Worm (Caenorhabditis elegans) whole organism, L2 larva: ENCODE results near the gene ZK380.6.
"Not testable (repeated sequence)": the region's sequence is repeated elsewhere in the genome, so short reads cannot be mapped to it uniquely, and the experiment has no call there.

Experiments used
- C34F6.9 ChIP-seq: fragments of 150-350 bp; optimal IDR thresholded peaks from 2 replicates; lab custom pipeline; 2014; ENCODE audit warnings: missing biosample characterization, missing genetic modification characterization
- F13H6.1 ChIP-seq: sonication (generic microtip); optimal IDR thresholded peaks from 2 replicates; lab custom pipeline; 2016; ENCODE audit warnings: missing genetic modification characterization, missing compliant biosample characterization
- R02D3.7 ChIP-seq: fragments of 150-350 bp; optimal IDR thresholded peaks from 2 replicates; lab custom pipeline; 2014; ENCODE audit warnings: missing biosample characterization, missing genetic modification characterization
- Y55F3AM.14 ChIP-seq: fragments of 200-800 bp; sonication (Bioruptor generic); optimal IDR thresholded peaks from 2 replicates; lab custom pipeline; 2018; ENCODE audit warnings: mild to moderate bottlenecking, missing genetic modification characterization, missing compliant biosample characterization
- ZK546.5 ChIP-seq: sonication (generic microtip); optimal IDR thresholded peaks from 2 replicates; lab custom pipeline; 2017; ENCODE audit warnings: missing biosample characterization, missing genetic modification characterization
- alr-1 ChIP-seq: fragments of 150-350 bp; optimal IDR thresholded peaks from 2 replicates; lab custom pipeline; 2014; ENCODE audit warnings: missing biosample characterization, missing genetic modification characterization
- ama-1 ChIP-seq: fragments of 150-350 bp; optimal IDR thresholded peaks from 2 replicates; lab custom pipeline; 2018; ENCODE audit warnings: inconsistent platforms
- blmp-1 ChIP-seq: sonication (generic microtip); optimal IDR thresholded peaks from 2 replicates; lab custom pipeline; 2017; ENCODE audit warnings: missing genetic modification characterization, mild to moderate bottlenecking, missing compliant biosample characterization, antibody characterized with exemption, moderate library complexity; ENCODE audit not compliant: insufficient read depth
- ceh-16 ChIP-seq: fragments of 150-350 bp; optimal IDR thresholded peaks from 2 replicates; lab custom pipeline; 2014; ENCODE audit warnings: missing biosample characterization, missing genetic modification characterization
- ceh-82 ChIP-seq: fragments of 150-350 bp; optimal IDR thresholded peaks from 2 replicates; lab custom pipeline; 2014; ENCODE audit warnings: missing biosample characterization, missing genetic modification characterization
- crh-2 ChIP-seq: sonication (generic microtip); optimal IDR thresholded peaks from 2 replicates; lab custom pipeline; 2017; ENCODE audit warnings: missing biosample characterization, missing genetic modification characterization
- dmd-4 ChIP-seq: sonication (generic microtip); optimal IDR thresholded peaks from 2 replicates; lab custom pipeline; 2017; ENCODE audit warnings: missing biosample characterization, missing genetic modification characterization
- egl-27 ChIP-seq: sonication (generic microtip); optimal IDR thresholded peaks from 3 replicates; lab custom pipeline; 2017; ENCODE audit warnings: missing biosample characterization, missing genetic modification reagents, missing genetic modification characterization
- elt-1 ChIP-seq: fragments of 150-350 bp; optimal IDR thresholded peaks from 2 replicates; lab custom pipeline; 2014; ENCODE audit warnings: missing biosample characterization, missing genetic modification characterization
- elt-3 ChIP-seq: sonication (generic microtip); optimal IDR thresholded peaks from 2 replicates; lab custom pipeline; 2017; ENCODE audit warnings: missing biosample characterization, missing genetic modification characterization
- lin-11 ChIP-seq: fragments of 150-350 bp; sonication (generic microtip); optimal IDR thresholded peaks from 2 replicates; lab custom pipeline; 2014; ENCODE audit warnings: missing biosample characterization, missing genetic modification characterization, inconsistent platforms, mixed read lengths
- lin-39 ChIP-seq: fragments of 150-350 bp; optimal IDR thresholded peaks from 2 replicates; lab custom pipeline; 2014; ENCODE audit warnings: missing biosample characterization, missing genetic modification reagents, missing genetic modification characterization
- mbf-1 ChIP-seq: sonication (generic microtip); optimal IDR thresholded peaks from 2 replicates; lab custom pipeline; 2017; ENCODE audit warnings: missing biosample characterization, missing genetic modification characterization
- mdl-1 ChIP-seq, 2 experiments: fragments of 150-350 bp in 1 of 2; sonication (generic microtip) in 1 of 2; optimal IDR thresholded peaks; 2 replicates each; lab custom pipeline; 2017; ENCODE audit warnings: missing biosample characterization in 2 of 2, missing genetic modification characterization in 2 of 2
- nhr-10 ChIP-seq: sonication (generic microtip); optimal IDR thresholded peaks from 2 replicates; lab custom pipeline; 2017; ENCODE audit warnings: missing biosample characterization, missing genetic modification characterization
- nhr-11 ChIP-seq: fragments of 150-350 bp; optimal IDR thresholded peaks from 2 replicates; lab custom pipeline; 2014; ENCODE audit warnings: missing biosample characterization, missing genetic modification characterization
- nhr-12 ChIP-seq: fragments of 150-350 bp; optimal IDR thresholded peaks from 2 replicates; lab custom pipeline; 2014; ENCODE audit warnings: missing biosample characterization, missing genetic modification characterization
- nhr-129 ChIP-seq: fragments of 150-350 bp; optimal IDR thresholded peaks from 2 replicates; lab custom pipeline; 2014; ENCODE audit warnings: missing biosample characterization, missing genetic modification characterization
- nhr-21 ChIP-seq: fragments of 150-350 bp; optimal IDR thresholded peaks from 2 replicates; lab custom pipeline; 2014; ENCODE audit warnings: missing biosample characterization, missing genetic modification characterization
- nhr-23 ChIP-seq: fragments of 150-350 bp; optimal IDR thresholded peaks from 2 replicates; lab custom pipeline; 2014; ENCODE audit warnings: missing biosample characterization, missing genetic modification reagents, missing genetic modification characterization
- nhr-77 ChIP-seq: fragments of 150-350 bp; optimal IDR thresholded peaks from 2 replicates; lab custom pipeline; 2014; ENCODE audit warnings: missing biosample characterization, missing genetic modification characterization
- skn-1 ChIP-seq: sonication (generic microtip); optimal IDR thresholded peaks from 2 replicates; lab custom pipeline; 2017; ENCODE audit warnings: missing biosample characterization, missing genetic modification characterization
- sma-3 ChIP-seq: sonication (generic microtip); optimal IDR thresholded peaks from 2 replicates; lab custom pipeline; 2016; ENCODE audit warnings: missing genetic modification reagents, missing genetic modification characterization, missing compliant biosample characterization
- sma-9 ChIP-seq, 2 experiments: fragments of 150-350 bp in 1 of 2; sonication (generic microtip) in 1 of 2; optimal IDR thresholded peaks; 2 replicates each; lab custom pipeline; 2014 to 2016; ENCODE audit warnings: missing genetic modification characterization in 2 of 2, mild to moderate bottlenecking in 1 of 2, missing biosample characterization in 1 of 2, missing compliant biosample characterization in 1 of 2, missing genetic modification reagents in 1 of 2, moderate library complexity in 1 of 2
- snpc-4 ChIP-seq: fragments of 150-350 bp; optimal IDR thresholded peaks from 2 replicates; lab custom pipeline; 2014; ENCODE audit warnings: missing biosample characterization, missing genetic modification characterization
- unc-39 ChIP-seq: fragments of 150-350 bp; optimal IDR thresholded peaks from 2 replicates; lab custom pipeline; 2014; ENCODE audit warnings: missing biosample characterization, missing genetic modification characterization
- zag-1 ChIP-seq: fragments of 150-350 bp; optimal IDR thresholded peaks from 2 replicates; lab custom pipeline; 2014; ENCODE audit warnings: missing biosample characterization, missing genetic modification characterization
- ztf-1 ChIP-seq: fragments of 200-800 bp; sonication (Bioruptor generic); conservative IDR thresholded peaks from 2 replicates; pipeline ENCODE4 v1.3.6; 2022; ENCODE audit warnings: missing genetic modification characterization, missing compliant biosample characterization
- ztf-11 ChIP-seq: sonication (generic microtip); optimal IDR thresholded peaks from 2 replicates; lab custom pipeline; 2017; ENCODE audit warnings: missing biosample characterization, missing genetic modification characterization

The ZK380.6 gene

DNA sequence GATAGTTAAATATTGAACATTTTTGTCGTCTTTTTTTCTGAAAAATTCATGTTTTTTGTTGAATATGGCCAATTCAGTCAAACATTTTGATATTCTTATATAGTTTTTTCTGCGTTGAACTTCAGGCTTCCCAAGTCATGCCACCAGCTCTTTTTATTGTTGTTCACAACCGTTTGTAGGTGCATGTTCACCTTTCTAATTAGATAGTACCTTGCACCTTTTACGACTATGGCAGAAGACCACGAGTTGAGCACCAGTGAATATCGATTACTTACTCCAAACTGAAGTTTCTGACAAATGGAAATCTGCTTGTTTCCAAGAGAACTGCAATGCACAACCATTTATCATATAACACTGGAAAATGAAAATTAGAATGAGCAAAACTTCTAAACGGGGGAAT is 21.6 kb downstream of the ZK380.6 start:
- TF ChIP-seq alr-1 = no peak
- TF ChIP-seq skn-1 (tag; lab: Kevin White, UChicago) = no peak
- TF ChIP-seq ZK546.5 (tag; lab: Kevin White, UChicago) = no peak
- no peak for TF ChIP-seq snpc-4
- no peak for TF ChIP-seq elt-1
- no peak for TF ChIP-seq ztf-1
- TF ChIP-seq nhr-77 (tag; lab: Kevin White, UChicago) = no peak
- TF ChIP-seq nhr-11 = no peak
- no peak for TF ChIP-seq lin-11 (tag; lab: Kevin White, UChicago)
- TF ChIP-seq nhr-23 = no peak
- TF ChIP-seq lin-39 (tag; lab: Kevin White, UChicago) = no peak
- no peak for TF ChIP-seq zag-1 (tag; lab: Kevin White, UChicago)
- TF ChIP-seq mbf-1 (tag; lab: Kevin White, UChicago) = no peak
- no peak for TF ChIP-seq sma-3 (GFP tag; lab: Kevin White, UChicago)

DNA sequence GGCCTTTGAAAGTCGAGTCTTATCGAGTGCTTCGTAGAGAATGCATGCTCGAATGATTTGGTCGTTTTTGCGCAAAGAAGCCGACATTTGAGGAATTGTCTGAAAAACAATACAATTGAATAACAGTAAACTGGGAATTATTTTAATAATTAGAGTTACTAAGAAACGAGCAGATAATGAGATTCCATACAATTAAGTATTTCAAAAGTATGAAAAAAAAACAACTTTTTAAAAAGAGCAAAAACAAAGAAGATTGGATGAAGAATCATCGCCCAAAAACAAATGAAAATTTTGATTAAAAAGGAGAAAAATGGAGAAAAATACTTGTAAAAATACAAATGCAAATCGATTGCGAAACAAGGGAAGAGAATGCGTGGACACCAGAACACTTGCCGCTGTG is 23.8 kb downstream of the ZK380.6 start, which contains the start of gene fbxa-170:
Gene fbxa-170, minus strand, starts transcription at position 101 of the 400 bp plus-strand sequence.
- TF ChIP-seq nhr-21 (tag; lab: Kevin White, UChicago) (no peak), F13H6.1 (no peak), nhr-11 (no peak), ceh-16 (tag; lab: Kevin White, UChicago) (no peak), sma-9 (GFP tag; optimal IDR thresholded peaks at IDR 0.05; lab: Kevin White, UChicago) (no peak), sma-9 (tag; optimal IDR thresholded peaks at IDR 0.05; lab: Kevin White, UChicago) (no peak), skn-1 (tag; lab: Kevin White, UChicago) (no peak), ama-1 (lab: Kevin White, UChicago) (no peak), ZK546.5 (tag; lab: Kevin White, UChicago) (no peak), alr-1 (no peak), dmd-4 (tag; lab: Kevin White, UChicago) (no peak), ceh-82 (tag; lab: Kevin White, UChicago) (no peak), nhr-10 (tag; lab: Kevin White, UChicago) (no peak)

DNA sequence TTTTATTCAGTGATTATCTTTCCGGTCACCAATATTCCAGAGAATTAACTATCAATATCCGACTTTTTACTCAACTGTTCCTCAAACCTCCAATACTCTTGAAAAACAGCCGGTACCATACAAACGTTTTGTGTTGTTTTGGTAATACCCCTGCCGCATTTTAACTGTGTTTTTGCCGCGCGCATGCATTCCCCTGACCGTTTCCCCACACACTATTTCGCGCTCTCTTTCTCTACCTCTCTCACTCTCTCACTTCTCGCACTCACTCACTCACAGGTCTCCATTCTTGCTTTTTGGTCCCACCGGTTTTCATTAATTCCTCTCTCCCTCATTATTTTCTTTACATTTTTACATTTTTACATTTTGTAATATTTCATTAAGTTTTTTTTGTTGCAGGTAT is 28.3 kb downstream of the ZK380.6 start, which contains the start of gene meg-4:
Gene meg-4, plus strand, starts transcription at position 397 of the 400 bp plus-strand sequence.
- no peak for TF ChIP-seq ama-1 (lab: Kevin White, UChicago)
- TF ChIP-seq crh-2 (tag; lab: Kevin White, UChicago) = no peak
- no peak for TF ChIP-seq unc-39 (tag; lab: Kevin White, UChicago)
- no peak for TF ChIP-seq ztf-1
- no peak for TF ChIP-seq C34F6.9 (tag; lab: Kevin White, UChicago)
- no peak for TF ChIP-seq alr-1
- no peak for TF ChIP-seq nhr-21 (tag; lab: Kevin White, UChicago)
- no peak for TF ChIP-seq blmp-1 (tag; lab: Kevin White, UChicago)
- TF ChIP-seq mdl-1 (tag; optimal IDR thresholded peaks at IDR 0.05; lab: Kevin White, UChicago) = no peak
- TF ChIP-seq snpc-4 = no peak
- no peak for TF ChIP-seq elt-3 (tag; lab: Kevin White, UChicago)
- no peak for TF ChIP-seq nhr-77 (tag; lab: Kevin White, UChicago)

DNA sequence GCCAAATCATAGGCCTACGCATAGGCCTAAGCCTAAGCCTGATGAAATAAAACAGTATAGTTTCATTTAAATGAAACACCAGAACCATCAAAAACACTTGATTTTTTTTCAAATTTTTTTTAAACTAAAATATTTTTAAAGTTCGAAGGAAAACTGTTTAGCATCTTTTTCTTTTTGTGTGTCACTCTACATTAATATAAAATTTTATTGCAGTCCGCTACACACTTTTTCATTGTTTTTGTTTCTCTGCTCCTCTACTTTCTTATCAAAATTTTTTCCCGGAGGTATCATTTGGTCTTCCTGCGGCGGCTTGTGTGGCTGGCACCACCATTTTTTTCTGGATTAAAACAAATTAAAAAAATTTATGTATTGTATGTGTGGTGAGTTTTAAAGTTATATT is 32.8 kb downstream of the ZK380.6 start, which contains the start of gene C36C9.11:
Gene C36C9.11, plus strand, starts transcription at position 301 of the 400 bp plus-strand sequence.
- not testable (repeated sequence) for TF ChIP-seq lin-11 (tag; lab: Kevin White, UChicago); Y55F3AM.14 (GFP tag; lab: Kevin White, UChicago); egl-27 (tag; lab: Kevin White, UChicago)

DNA sequence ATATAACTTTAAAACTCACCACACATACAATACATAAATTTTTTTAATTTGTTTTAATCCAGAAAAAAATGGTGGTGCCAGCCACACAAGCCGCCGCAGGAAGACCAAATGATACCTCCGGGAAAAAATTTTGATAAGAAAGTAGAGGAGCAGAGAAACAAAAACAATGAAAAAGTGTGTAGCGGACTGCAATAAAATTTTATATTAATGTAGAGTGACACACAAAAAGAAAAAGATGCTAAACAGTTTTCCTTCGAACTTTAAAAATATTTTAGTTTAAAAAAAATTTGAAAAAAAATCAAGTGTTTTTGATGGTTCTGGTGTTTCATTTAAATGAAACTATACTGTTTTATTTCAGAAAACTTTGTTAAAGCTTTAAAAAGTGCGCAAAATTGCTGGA is 35.8 kb downstream of the ZK380.6 start, which contains the start of gene C36C9.12:
Gene C36C9.12, minus strand, starts transcription at position 101 of the 400 bp plus-strand sequence.
- not testable (repeated sequence) for TF ChIP-seq nhr-129; nhr-12 (tag; lab: Kevin White, UChicago); nhr-11

DNA sequence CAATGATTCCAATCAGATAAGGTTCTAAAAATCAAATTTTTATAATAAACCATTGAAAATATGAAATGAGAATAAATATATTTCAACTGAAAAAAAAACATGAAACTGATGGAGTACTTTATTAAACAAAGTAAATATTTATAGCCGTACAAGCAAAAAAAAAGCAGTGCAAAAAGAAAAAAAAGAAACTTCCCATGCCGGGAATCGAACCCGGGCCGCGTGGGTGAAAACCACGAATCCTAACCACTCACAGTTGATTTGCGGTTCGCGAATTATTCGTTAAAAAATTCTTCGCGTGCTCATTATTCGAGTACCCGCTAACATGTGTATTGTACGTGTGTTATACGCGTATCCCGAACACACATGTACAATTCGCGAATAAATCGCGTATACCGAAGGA is 36.6 kb downstream of the ZK380.6 start, which contains the start of gene C36C9.6:
Gene C36C9.6, minus strand, starts transcription at position 101 of the 400 bp plus-strand sequence.
- not testable (repeated sequence) for TF ChIP-seq ztf-11, C34F6.9, R02D3.7 (tag; lab: Kevin White, UChicago)
